Worm (Caenorhabditis elegans) whole organism, L2 larva: ENCODE results near the gene srh-76.

Source experiments
- F13H6.1 ChIP-seq: sonication (generic microtip); optimal IDR thresholded peaks from 2 replicates; lab custom pipeline; 2016; ENCODE audit warnings: missing genetic modification characterization, missing compliant biosample characterization
- R02D3.7 ChIP-seq: fragments of 150-350 bp; optimal IDR thresholded peaks from 2 replicates; lab custom pipeline; 2014; ENCODE audit warnings: missing biosample characterization, missing genetic modification characterization
- ZK546.5 ChIP-seq: sonication (generic microtip); optimal IDR thresholded peaks from 2 replicates; lab custom pipeline; 2017; ENCODE audit warnings: missing biosample characterization, missing genetic modification characterization
- alr-1 ChIP-seq: fragments of 150-350 bp; optimal IDR thresholded peaks from 2 replicates; lab custom pipeline; 2014; ENCODE audit warnings: missing biosample characterization, missing genetic modification characterization
- ceh-16 ChIP-seq: fragments of 150-350 bp; optimal IDR thresholded peaks from 2 replicates; lab custom pipeline; 2014; ENCODE audit warnings: missing biosample characterization, missing genetic modification characterization
- ceh-82 ChIP-seq: fragments of 150-350 bp; optimal IDR thresholded peaks from 2 replicates; lab custom pipeline; 2014; ENCODE audit warnings: missing biosample characterization, missing genetic modification characterization
- crh-2 ChIP-seq: sonication (generic microtip); optimal IDR thresholded peaks from 2 replicates; lab custom pipeline; 2017; ENCODE audit warnings: missing biosample characterization, missing genetic modification characterization
- dmd-4 ChIP-seq: sonication (generic microtip); optimal IDR thresholded peaks from 2 replicates; lab custom pipeline; 2017; ENCODE audit warnings: missing biosample characterization, missing genetic modification characterization
- elt-1 ChIP-seq: fragments of 150-350 bp; optimal IDR thresholded peaks from 2 replicates; lab custom pipeline; 2014; ENCODE audit warnings: missing biosample characterization, missing genetic modification characterization
- gmeb-1 ChIP-seq: fragments of 150-350 bp; optimal IDR thresholded peaks from 2 replicates; lab custom pipeline; 2014; ENCODE audit warnings: missing biosample characterization, missing genetic modification characterization
- lin-13 ChIP-seq: fragments of 150-350 bp; optimal IDR thresholded peaks from 2 replicates; lab custom pipeline; 2014; ENCODE audit warnings: missing biosample characterization, missing genetic modification reagents, missing genetic modification characterization
- lsy-2 ChIP-seq, 2 experiments: fragments of 150-350 bp in 1 of 2; sonication (generic microtip) in 1 of 2; optimal IDR thresholded peaks; 2 replicates each; lab custom pipeline; 2014 to 2017; ENCODE audit warnings: missing biosample characterization in 2 of 2, missing genetic modification characterization in 2 of 2
- mab-5 ChIP-seq: fragments of 150-350 bp; optimal IDR thresholded peaks from 2 replicates; lab custom pipeline; 2014; ENCODE audit warnings: missing biosample characterization, missing genetic modification characterization
- mbf-1 ChIP-seq: sonication (generic microtip); optimal IDR thresholded peaks from 2 replicates; lab custom pipeline; 2017; ENCODE audit warnings: missing biosample characterization, missing genetic modification characterization
- nhr-10 ChIP-seq: sonication (generic microtip); optimal IDR thresholded peaks from 2 replicates; lab custom pipeline; 2017; ENCODE audit warnings: missing biosample characterization, missing genetic modification characterization
- nhr-11 ChIP-seq: fragments of 150-350 bp; optimal IDR thresholded peaks from 2 replicates; lab custom pipeline; 2014; ENCODE audit warnings: missing biosample characterization, missing genetic modification characterization
- nhr-12 ChIP-seq: fragments of 150-350 bp; optimal IDR thresholded peaks from 2 replicates; lab custom pipeline; 2014; ENCODE audit warnings: missing biosample characterization, missing genetic modification characterization
- nhr-129 ChIP-seq: fragments of 150-350 bp; optimal IDR thresholded peaks from 2 replicates; lab custom pipeline; 2014; ENCODE audit warnings: missing biosample characterization, missing genetic modification characterization
- nhr-21 ChIP-seq: fragments of 150-350 bp; optimal IDR thresholded peaks from 2 replicates; lab custom pipeline; 2014; ENCODE audit warnings: missing biosample characterization, missing genetic modification characterization
- nhr-237 ChIP-seq: fragments of 150-350 bp; optimal IDR thresholded peaks from 2 replicates; lab custom pipeline; 2014; ENCODE audit warnings: missing biosample characterization, missing genetic modification characterization
- nhr-25 ChIP-seq: fragments of 150-350 bp; sonication (generic microtip); optimal IDR thresholded peaks from 3 replicates; lab custom pipeline; 2014; ENCODE audit warnings: missing biosample characterization, missing genetic modification characterization
- sem-4 ChIP-seq: fragments of 150-350 bp; optimal IDR thresholded peaks from 2 replicates; lab custom pipeline; 2014; ENCODE audit warnings: missing biosample characterization, missing genetic modification reagents, missing genetic modification characterization
- sma-9 ChIP-seq, 2 experiments: fragments of 150-350 bp in 1 of 2; sonication (generic microtip) in 1 of 2; optimal IDR thresholded peaks; 2 replicates each; lab custom pipeline; 2014 to 2016; ENCODE audit warnings: missing genetic modification characterization in 2 of 2, mild to moderate bottlenecking in 1 of 2, missing biosample characterization in 1 of 2, missing compliant biosample characterization in 1 of 2, missing genetic modification reagents in 1 of 2, moderate library complexity in 1 of 2
- snpc-4 ChIP-seq: fragments of 150-350 bp; optimal IDR thresholded peaks from 2 replicates; lab custom pipeline; 2014; ENCODE audit warnings: missing biosample characterization, missing genetic modification characterization
- unc-55 ChIP-seq: fragments of 150-350 bp; sonication (generic microtip); optimal IDR thresholded peaks from 3 replicates; lab custom pipeline; 2014; ENCODE audit warnings: missing biosample characterization, missing genetic modification reagents, missing genetic modification characterization
- unc-62 ChIP-seq: fragments of 150-350 bp; optimal IDR thresholded peaks from 2 replicates; lab custom pipeline; 2014; ENCODE audit warnings: missing biosample characterization, missing genetic modification reagents, missing genetic modification characterization
- zag-1 ChIP-seq: fragments of 150-350 bp; optimal IDR thresholded peaks from 2 replicates; lab custom pipeline; 2014; ENCODE audit warnings: missing biosample characterization, missing genetic modification characterization
- ztf-1 ChIP-seq: fragments of 200-800 bp; sonication (Bioruptor generic); conservative IDR thresholded peaks from 2 replicates; pipeline ENCODE4 v1.3.6; 2022; ENCODE audit warnings: missing genetic modification characterization, missing compliant biosample characterization
- ztf-4 ChIP-seq: fragments of 150-350 bp; optimal IDR thresholded peaks from 2 replicates; lab custom pipeline; 2014; ENCODE audit warnings: missing biosample characterization, missing genetic modification characterization

The srh-76 gene

DNA sequence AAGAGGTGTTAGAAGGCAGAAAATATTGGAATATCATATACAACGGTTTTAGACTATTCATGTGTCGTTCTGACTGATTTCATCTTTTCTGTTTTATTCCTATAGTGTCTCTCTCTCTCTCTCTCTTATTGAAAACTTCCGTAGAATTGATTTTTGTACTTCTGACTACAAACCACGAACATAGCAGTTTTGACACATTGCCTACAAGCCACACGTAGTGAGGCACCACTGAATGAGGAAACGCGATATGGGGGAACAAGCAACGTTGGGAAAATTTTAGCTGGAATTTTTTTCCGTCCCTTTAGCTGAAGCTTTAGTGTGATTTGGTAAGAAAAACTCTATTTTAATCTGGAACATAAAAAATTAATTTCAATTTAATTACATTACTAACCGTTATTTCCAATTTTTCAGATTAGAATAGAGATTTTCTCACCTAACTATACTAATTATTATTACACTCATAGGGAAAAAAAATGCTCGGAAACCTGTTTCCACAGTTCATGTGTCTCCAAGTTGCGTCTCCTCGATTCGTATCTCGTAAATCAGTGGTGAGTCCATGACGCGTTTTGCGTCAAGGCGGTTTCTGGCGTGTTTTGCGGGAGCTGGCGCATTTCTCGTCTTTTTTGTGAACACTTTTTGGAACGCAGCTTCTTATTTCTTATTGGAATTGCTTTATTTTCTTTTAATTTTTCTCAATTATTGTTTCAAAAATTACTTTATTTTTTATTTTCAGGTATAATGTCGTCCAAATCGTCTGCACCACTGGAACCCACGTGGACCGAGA is 42.9 kb upstream of the srh-76 start, which contains the start of the genes nhr-142 and F44E7.9 (continued):
- no peak for TF ChIP-seq nhr-237
- no peak for TF ChIP-seq unc-62
- peak; percentile 63 for TF ChIP-seq ceh-82 (tag; lab: Kevin White, UChicago)
- peak; percentile 86 for TF ChIP-seq gmeb-1 (tag; lab: Kevin White, UChicago)
- TF ChIP-seq unc-55 (GFP tag; lab: Kevin White, UChicago), result peak; percentile 90
- no peak for TF ChIP-seq mbf-1 (tag; lab: Kevin White, UChicago)
- TF ChIP-seq, all 48 proteins: peak for 27

- TF ChIP-seq lin-13 (GFP tag; lab: Kevin White, UChicago) (no peak), zag-1 (tag; lab: Kevin White, UChicago) (no peak), dmd-4 (tag; lab: Kevin White, UChicago) (no peak), F13H6.1 (no peak), nhr-21 (tag; lab: Kevin White, UChicago) (no peak), ztf-4 (tag; lab: Kevin White, UChicago) (no peak), elt-1 (tag; lab: Kevin White, UChicago) (no peak), snpc-4 (tag; lab: Kevin White, UChicago) (no peak), nhr-11 (tag; lab: Kevin White, UChicago) (no peak), sma-9 (GFP tag; optimal IDR thresholded peaks at IDR 0.05; lab: Kevin White, UChicago) (no peak), sma-9 (tag; optimal IDR thresholded peaks at IDR 0.05; lab: Kevin White, UChicago) (no peak), sem-4 (tag; lab: Kevin White, UChicago) (no peak), nhr-10 (tag; lab: Kevin White, UChicago) (no peak), crh-2 (tag; lab: Kevin White, UChicago) (no peak), nhr-129 (tag; lab: Kevin White, UChicago) (no peak), unc-62 (no peak)
Measured at ce11 chrV:5792031-5792430, 41.6 kb upstream of the srh-76 start, which contains the start of gene ZC250.2. Gene ZC250.2 (plus strand): TSS chrV:5792331.

DNA sequence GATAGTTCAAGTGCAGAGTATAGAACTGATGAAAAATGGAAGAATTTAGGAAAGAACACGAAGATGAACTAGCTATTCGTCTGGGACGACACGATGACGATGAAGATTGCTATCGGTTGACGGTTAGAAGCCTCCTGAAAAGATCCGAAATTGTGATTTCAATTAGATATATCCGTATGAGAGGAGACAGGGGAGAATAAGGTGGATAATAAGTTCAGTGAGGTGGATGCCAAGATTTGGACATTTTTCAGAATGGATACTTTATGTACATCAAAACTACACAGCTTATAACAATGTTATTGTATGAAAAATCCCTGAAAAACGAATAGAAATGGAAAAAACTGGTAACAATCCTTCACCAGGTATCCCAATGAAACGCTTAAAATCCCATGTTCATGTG is 35.5 kb upstream of the srh-76 start, which contains the start of gene nstp-3:
TSS of gene nstp-3 (minus strand) at position 101 of the 400 bp plus-strand sequence.
- TF ChIP-seq unc-62 (no peak), nhr-12 (tag; lab: Kevin White, UChicago) (no peak), ztf-1 (GFP tag; lab: Robert Waterston, UW) (no peak), unc-55 (GFP tag; lab: Kevin White, UChicago) (no peak), crh-2 (tag; lab: Kevin White, UChicago) (no peak), dmd-4 (tag; lab: Kevin White, UChicago) (no peak), ZK546.5 (tag; lab: Kevin White, UChicago) (no peak), mab-5 (tag; lab: Kevin White, UChicago) (no peak), lsy-2 (tag; optimal IDR thresholded peaks at IDR 0.05; lab: Kevin White, UChicago) (no peak)

ce11 chrV:5799373-5799772 is 34.3 kb upstream of the srh-76 start, which contains the start of gene cyn-17:
Gene cyn-17 (plus strand): TSS chrV:5799673.
- TF ChIP-seq ceh-16 (tag; lab: Kevin White, UChicago) (no peak), ceh-82 (tag; lab: Kevin White, UChicago) (no peak), sma-9 (GFP tag; optimal IDR thresholded peaks at IDR 0.05; lab: Kevin White, UChicago) (no peak), sma-9 (tag; optimal IDR thresholded peaks at IDR 0.05; lab: Kevin White, UChicago) (no peak)

DNA sequence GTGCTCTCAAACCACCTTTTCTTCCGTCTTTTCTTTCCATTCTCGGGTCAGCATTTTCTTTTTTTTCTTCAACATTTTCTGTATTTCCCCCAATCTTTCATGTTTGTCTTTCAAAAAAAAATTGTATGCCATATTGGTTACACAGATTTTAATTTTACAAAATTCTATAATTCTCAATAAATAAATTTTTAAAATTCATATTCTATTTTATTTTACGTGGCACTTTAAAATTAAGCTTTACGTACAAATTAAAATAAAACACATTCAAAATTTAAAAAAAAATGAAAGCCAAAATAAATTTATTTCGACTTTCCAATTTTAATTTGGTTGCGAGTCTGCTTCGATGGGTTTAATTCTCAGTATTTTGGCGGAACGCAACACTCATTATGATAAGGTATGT is 28.2 kb upstream of the srh-76 start, which contains the start of gene ZC250.5:
TSS of gene ZC250.5 (plus strand) at position 301 of the 400 bp plus-strand sequence.
- TF ChIP-seq nhr-10 (tag; lab: Kevin White, UChicago) (no peak), alr-1 (no peak), R02D3.7 (no peak)

- TF ChIP-seq ztf-1 (GFP tag; lab: Robert Waterston, UW) (no peak), nhr-25 (tag; lab: Kevin White, UChicago) (peak; percentile 67), sma-9 (GFP tag; optimal IDR thresholded peaks at IDR 0.05; lab: Kevin White, UChicago) (peak; percentile 2), sma-9 (tag; optimal IDR thresholded peaks at IDR 0.05; lab: Kevin White, UChicago) (no peak), F13H6.1 (peak; percentile 41)
- TF ChIP-seq, all 48 proteins: peak for 3
Measured at ce11 chrV:5813060-5813659, 20.5 kb upstream of the srh-76 start, which contains the start of gene ZC250.4. Gene ZC250.4 (minus strand): TSS chrV:5813137.
